Worm (Caenorhabditis elegans): ENCODE results near the gene ptb-1.

The ptb-1 gene

DNA sequence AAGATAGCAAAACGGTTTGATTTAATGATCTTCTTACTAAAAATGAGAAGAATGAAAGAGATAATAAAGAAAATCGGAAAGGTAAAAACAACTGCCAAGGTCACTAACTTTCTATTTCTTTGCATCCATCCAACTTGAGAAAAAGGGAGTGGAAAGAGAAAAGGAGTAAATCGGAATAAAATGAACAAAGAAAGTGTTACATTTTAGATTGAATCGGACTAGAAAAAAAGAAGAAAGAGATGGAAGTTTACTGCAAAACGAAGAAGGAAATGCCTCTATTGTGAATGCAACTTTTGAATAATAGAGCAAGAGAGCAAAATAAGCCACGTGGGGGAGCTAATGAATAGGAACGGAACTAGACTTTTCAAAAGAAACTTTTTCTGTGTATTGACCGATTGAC lies 30.6 kb downstream of the ptb-1 start (continued):
- TF ChIP-seq zag-1 (tag; optimal IDR thresholded peaks at IDR 0.05): no peak
- no peak for TF ChIP-seq efl-3 (GFP tag; optimal IDR thresholded peaks at IDR 0.05)
- TF ChIP-seq lin-35 (GFP tag; optimal IDR thresholded peaks at IDR 0.05): no peak
- TF ChIP-seq ztf-4 (tag; optimal IDR thresholded peaks at IDR 0.05): no peak
- TF ChIP-seq mef-2 (tag; optimal IDR thresholded peaks at IDR 0.05): no peak
- no peak for TF ChIP-seq vab-15 (tag; optimal IDR thresholded peaks at IDR 0.05)
- no peak for TF ChIP-seq ama-1 (optimal IDR thresholded peaks at IDR 0.05)
- no peak for TF ChIP-seq xbp-1 (tag; optimal IDR thresholded peaks at IDR 0.05)
- peak; percentile 6 for TF ChIP-seq irx-1 (tag; optimal IDR thresholded peaks at IDR 0.05)
- TF ChIP-seq blmp-1 (tag; optimal IDR thresholded peaks at IDR 0.05): peak; percentile 97
- no peak for TF ChIP-seq jun-1 (tag; optimal IDR thresholded peaks at IDR 0.05)
- TF ChIP-seq nhr-237 (tag; optimal IDR thresholded peaks at IDR 0.05): no peak
- no peak for TF ChIP-seq ceh-90 (tag; optimal IDR thresholded peaks at IDR 0.05)
- no peak for TF ChIP-seq hlh-17 (GFP tag; optimal IDR thresholded peaks at IDR 0.05; ENCODE audit: borderline replicate concordance)
- peak in 2 of 6 experiments; percentile 17 to 26 for TF ChIP-seq elt-3 (tag; optimal IDR thresholded peaks at IDR 0.05)
- TF ChIP-seq hpl-2 (GFP tag; optimal IDR thresholded peaks at IDR 0.05): no peak
- TF ChIP-seq rnt-1 (tag; optimal IDR thresholded peaks at IDR 0.05): no peak

DNA sequence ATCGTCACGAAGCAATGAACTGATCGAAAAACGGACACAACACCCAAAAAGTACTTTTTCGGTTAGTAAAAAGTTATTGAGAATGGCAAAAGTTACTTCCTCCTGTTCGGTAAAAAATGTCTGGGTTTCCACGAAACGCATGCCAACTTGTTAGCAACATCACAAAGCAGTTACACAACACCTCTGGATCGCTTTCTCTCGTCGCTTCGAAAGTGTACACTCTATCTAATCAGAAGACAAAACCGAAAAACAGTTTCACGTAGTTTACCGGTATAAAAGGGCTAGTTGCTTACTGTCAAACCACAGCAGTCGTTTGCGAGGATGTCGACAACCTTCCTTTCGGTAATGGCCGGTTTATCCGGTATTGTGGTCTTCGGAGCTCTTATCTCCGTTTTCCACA lies 31.5 kb downstream of the ptb-1 start, which contains the start of gene col-80:
TSS of gene col-80 (plus strand) at position 301 of the 400 bp plus-strand sequence.
- TF ChIP-seq efl-1 (optimal IDR thresholded peaks at IDR 0.05) (no peak), efl-1 (GFP tag; optimal IDR thresholded peaks at IDR 0.05 in 1 of 2) (peak in 1 of 2 experiments; percentile 69), skn-1 (tag; optimal IDR thresholded peaks at IDR 0.05) (no peak), ets-5 (GFP tag; IDR thresholded peaks at IDR 0.05) (no peak)

DNA sequence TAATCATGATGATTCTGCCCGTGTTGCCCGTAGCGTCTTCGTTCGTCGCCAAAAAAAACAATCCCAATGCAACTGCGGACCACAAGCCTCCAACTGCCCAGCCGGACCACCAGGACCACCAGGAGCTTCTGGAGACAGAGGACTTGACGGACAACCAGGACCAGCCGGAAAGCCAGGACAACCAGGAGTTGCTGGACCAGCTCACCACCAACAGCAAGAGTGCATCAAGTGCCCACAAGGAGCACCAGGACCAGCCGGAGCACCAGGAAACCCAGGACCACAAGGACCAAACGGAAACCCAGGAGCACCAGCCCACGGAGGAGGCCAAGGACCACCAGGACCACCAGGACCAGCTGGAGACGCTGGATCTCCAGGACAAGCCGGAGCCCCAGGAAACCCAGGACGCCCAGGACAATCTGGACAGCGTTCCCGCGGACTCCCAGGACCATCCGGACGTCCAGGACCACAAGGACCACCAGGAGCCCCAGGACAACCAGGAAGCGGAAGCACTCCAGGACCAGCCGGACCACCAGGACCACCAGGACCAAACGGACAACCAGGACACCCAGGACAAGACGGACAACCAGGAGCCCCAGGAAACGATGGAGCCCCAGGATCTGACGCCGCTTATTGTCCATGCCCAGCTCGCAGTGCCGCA lies 32.2 kb downstream of the ptb-1 start:
- TF ChIP-seq ces-1 (GFP tag; optimal IDR thresholded peaks at IDR 0.05): no peak
- TF ChIP-seq nhr-77 (tag; optimal IDR thresholded peaks at IDR 0.05): no peak
- TF ChIP-seq fkh-8 (tag; optimal IDR thresholded peaks at IDR 0.05): no peak
- no peak for TF ChIP-seq nhr-237 (tag; optimal IDR thresholded peaks at IDR 0.05)
- no peak for TF ChIP-seq lin-35 (GFP tag; optimal IDR thresholded peaks at IDR 0.05)
- no peak for TF ChIP-seq efl-3 (GFP tag; optimal IDR thresholded peaks at IDR 0.05)
- no peak for TF ChIP-seq ztf-11 (tag; optimal IDR thresholded peaks at IDR 0.05)
- TF ChIP-seq unc-62 (GFP tag; optimal IDR thresholded peaks at IDR 0.05): no peak

DNA sequence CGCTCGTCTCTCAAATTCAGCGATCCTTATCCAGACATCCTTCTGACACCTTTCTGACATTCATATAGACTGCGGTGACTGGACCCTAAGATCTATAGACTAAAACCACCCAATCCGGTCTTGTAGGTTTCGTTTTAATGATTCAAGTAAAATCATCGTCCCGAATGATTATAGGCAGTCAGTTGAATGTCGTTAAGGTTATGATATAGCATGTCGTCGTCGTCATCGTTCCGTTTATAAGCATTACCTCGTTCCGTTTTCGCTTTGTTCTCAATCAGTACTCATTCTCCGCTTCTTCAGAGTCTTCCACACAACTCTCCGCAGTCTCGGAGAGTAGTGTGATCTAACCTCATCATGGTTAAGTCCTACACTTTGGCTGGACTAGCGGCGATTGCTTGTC lies 33.3 kb downstream of the ptb-1 start, which contains the start of gene bli-1:
TSS of gene bli-1 (plus strand) at position 301 of the 400 bp plus-strand sequence.
- TF ChIP-seq swsn-7 (tag; optimal IDR thresholded peaks at IDR 0.05): no peak
- no peak for TF ChIP-seq nhr-20 (tag; optimal IDR thresholded peaks at IDR 0.05)
- no peak for TF ChIP-seq ztf-4 (tag; optimal IDR thresholded peaks at IDR 0.05)

DNA sequence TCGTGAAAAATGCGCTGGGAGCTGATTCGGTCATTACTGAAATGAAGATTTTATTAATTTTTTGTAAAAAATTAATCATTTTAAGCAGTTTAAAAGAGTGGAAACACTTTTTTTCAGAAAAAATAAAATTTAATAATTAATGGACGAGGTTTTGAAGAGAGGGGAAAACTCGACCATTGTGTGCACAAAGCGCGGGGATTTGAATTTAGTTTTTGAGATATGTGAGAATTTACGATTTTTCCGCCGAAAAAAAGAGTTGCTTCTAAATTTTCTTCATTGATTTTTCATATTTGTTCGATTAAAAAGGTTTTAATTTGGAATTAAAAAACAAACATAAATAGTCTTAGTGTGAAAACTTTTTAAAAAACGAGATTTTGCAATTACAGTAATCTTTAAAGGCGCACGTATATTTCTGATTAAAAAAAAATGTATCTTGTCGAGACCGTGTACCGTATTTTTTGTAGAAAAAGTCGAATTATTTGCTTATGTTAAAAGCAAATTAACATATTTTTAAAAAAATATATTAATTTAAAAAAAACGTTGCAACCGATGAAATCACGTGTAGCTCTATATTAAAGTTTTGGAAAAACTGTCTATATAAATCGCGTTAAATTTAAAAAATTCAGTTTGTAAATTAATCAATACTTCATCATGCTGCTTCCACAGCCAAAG lies 39.0 kb downstream of the ptb-1 start, which contains the start of the genes dph-2 and C09G5.7:
TSS of gene dph-2 (minus strand) at position 36 of the 672 bp plus-strand sequence.
TSS of gene C09G5.7 (plus strand) at position 622 of the 672 bp plus-strand sequence.
- TF ChIP-seq ces-1 (GFP tag; optimal IDR thresholded peaks at IDR 0.05) (no peak), pax-3 (tag; optimal IDR thresholded peaks at IDR 0.05) (no peak), lsy-2 (tag; optimal IDR thresholded peaks at IDR 0.05) (peak; percentile 23 to 63), dpl-1 (GFP tag; optimal IDR thresholded peaks at IDR 0.05) (peak; percentile 81 to 90 (median 87)), lin-14 (GFP tag; optimal IDR thresholded peaks at IDR 0.05) (peak; percentile 9), zip-4 (GFP tag; optimal IDR thresholded peaks at IDR 0.05) (no peak), ztf-11 (tag; optimal IDR thresholded peaks at IDR 0.05) (peak in 1 of 2 experiments; percentile 45), alr-1 (tag; optimal IDR thresholded peaks at IDR 0.05; ENCODE audit: borderline replicate concordance) (no peak), dsc-1 (tag; optimal IDR thresholded peaks at IDR 0.05) (peak; percentile 7), jun-1 (tag; optimal IDR thresholded peaks at IDR 0.05) (no peak), unc-30 (tag; optimal IDR thresholded peaks at IDR 0.05) (no peak), lin-15B (tag; optimal IDR thresholded peaks at IDR 0.05) (peak; percentile 35), mdl-1 (tag; optimal IDR thresholded peaks at IDR 0.05) (no peak), lir-3 (tag; optimal IDR thresholded peaks at IDR 0.05; ENCODE audit: poor library complexity) (peak; percentile 69), sptf-1 (tag; optimal IDR thresholded peaks at IDR 0.05) (no peak), C04F5.9 (tag; optimal IDR thresholded peaks at IDR 0.05) (no peak), ceh-90 (tag; optimal IDR thresholded peaks at IDR 0.05) (peak; percentile 70), efl-1 (optimal IDR thresholded peaks at IDR 0.05) (peak; percentile 74 to 90), efl-1 (GFP tag; optimal IDR thresholded peaks at IDR 0.05 in 1 of 2) (peak; percentile 89 to 99), sox-4 (tag; optimal IDR thresholded peaks at IDR 0.05) (peak; percentile 30), fkh-4 (tag; optimal IDR thresholded peaks at IDR 0.05; ENCODE audit: borderline replicate concordance) (peak; percentile 10)
